Worm (Caenorhabditis elegans): ENCODE measurements around the gene maph-1.3.
"Not testable (repeated sequence)": the region's sequence is repeated elsewhere in the genome, so short reads cannot be mapped to it uniquely, and the experiment has no call there.

The maph-1.3 gene

ce11 chrIII:3840279-3840678 is 4.4 kb upstream of the maph-1.3 start, which contains the start of gene C36A4.11:
TSS of gene C36A4.11 (plus strand) at chrIII:3840579.
- not testable (repeated sequence) for TF ChIP-seq ama-1 (optimal IDR thresholded peaks at IDR 0.05); ets-7 (tag; optimal IDR thresholded peaks at IDR 0.05); tbx-37 (GFP tag; conservative IDR thresholded peaks at IDR 0.05)

- TF ChIP-seq tbx-11 (GFP tag; IDR thresholded peaks at IDR 0.05); hmbx-1 (tag; optimal IDR thresholded peaks at IDR 0.05); scrt-1 (GFP tag; IDR thresholded peaks at IDR 0.05): not testable (repeated sequence)
These were observed 1.2 kb upstream of the maph-1.3 start, which contains the start of gene C36A4.4 for ce11 chrIII:3843514-3843913. TSS of gene C36A4.4 (minus strand) at chrIII:3843614.

- TF ChIP-seq flt-1 (GFP tag; IDR thresholded peaks at IDR 0.05); tra-4 (tag; optimal IDR thresholded peaks at IDR 0.05); tbx-37 (GFP tag; conservative IDR thresholded peaks at IDR 0.05): not testable (repeated sequence)
These were observed 7.4 kb downstream of the maph-1.3 start, which contains the start of gene cyp-25A4 for ce11 chrIII:3852030-3852579. TSS of gene cyp-25A4 (minus strand) at chrIII:3852080.

ce11 chrIII:3854868-3855267 is 10.2 kb downstream of the maph-1.3 start:
- 0 out of 2 replicates have a peak, but pooled peaks have one; percentile 47 for TF ChIP-seq scrt-1 (GFP tag; IDR thresholded peaks at IDR 0.05)
- peak; percentile 63 for TF ChIP-seq tbx-37 (GFP tag; conservative IDR thresholded peaks at IDR 0.05)

ce11 chrIII:3862918-3863385 is 18.3 kb downstream of the maph-1.3 start, which contains the start of gene brc-1:
TSS of gene brc-1 (minus strand) at chrIII:3862968.
- TF ChIP-seq tra-4 (tag; optimal IDR thresholded peaks at IDR 0.05) (no peak), B0310.2 (tag; optimal IDR thresholded peaks at IDR 0.05) (peak; percentile 31), flt-1 (GFP tag; IDR thresholded peaks at IDR 0.05) (peak; percentile 32; the same call in 1 of the 2 replicates), aly-1 (tag; optimal IDR thresholded peaks at IDR 0.05) (no peak), scrt-1 (GFP tag; IDR thresholded peaks at IDR 0.05) (no peak), ceh-13 (GFP tag; optimal IDR thresholded peaks at IDR 0.05) (no peak), F13C5.2 (tag; optimal IDR thresholded peaks at IDR 0.05) (peak; percentile 84), pes-1 (GFP tag; IDR thresholded peaks at IDR 0.05) (0 out of 2 replicates have a peak, but pooled peaks have one; percentile 31), hmbx-1 (tag; optimal IDR thresholded peaks at IDR 0.05) (no peak), hnd-1 (tag; optimal IDR thresholded peaks at IDR 0.05) (no peak), ama-1 (optimal IDR thresholded peaks at IDR 0.05) (no peak), ets-7 (tag; optimal IDR thresholded peaks at IDR 0.05) (no peak), sea-1 (GFP tag; conservative IDR thresholded peaks at IDR 0.05) (peak; percentile 48; the same call in 1 of the 2 replicates), hmg-4 (GFP tag; optimal IDR thresholded peaks at IDR 0.05) (peak; percentile 53)

- TF ChIP-seq ets-7 (tag; optimal IDR thresholded peaks at IDR 0.05), result no peak
These were observed 19.3 kb downstream of the maph-1.3 start, which contains the start of gene acs-19 for ce11 chrIII:3863814-3864507. TSS of gene acs-19 (plus strand) at chrIII:3864489.

- no peak for TF ChIP-seq ama-1 (optimal IDR thresholded peaks at IDR 0.05)
- TF ChIP-seq flt-1 (GFP tag; IDR thresholded peaks at IDR 0.05), result peak; percentile 95
- peak; percentile 100 for TF ChIP-seq F13C5.2 (tag; optimal IDR thresholded peaks at IDR 0.05)
- peak; percentile 91 for TF ChIP-seq ceh-36 (tag; optimal IDR thresholded peaks at IDR 0.05)
- TF ChIP-seq ceh-13 (GFP tag; optimal IDR thresholded peaks at IDR 0.05), result peak; percentile 85
- TF ChIP-seq hmg-4 (GFP tag; optimal IDR thresholded peaks at IDR 0.05), result peak; percentile 98
- TF ChIP-seq pes-1 (GFP tag; IDR thresholded peaks at IDR 0.05), result peak; percentile 93
- peak; percentile 96 for TF ChIP-seq tra-4 (tag; optimal IDR thresholded peaks at IDR 0.05)
- TF ChIP-seq tbx-37 (GFP tag; conservative IDR thresholded peaks at IDR 0.05), result peak; percentile 91
- peak; percentile 94 for TF ChIP-seq B0310.2 (tag; optimal IDR thresholded peaks at IDR 0.05)
- peak; percentile 85 for TF ChIP-seq tbx-11 (GFP tag; IDR thresholded peaks at IDR 0.05)
- TF ChIP-seq aly-1 (tag; optimal IDR thresholded peaks at IDR 0.05), result peak; percentile 68
- TF ChIP-seq ets-7 (tag; optimal IDR thresholded peaks at IDR 0.05), result peak; percentile 89
- peak; percentile 90 for TF ChIP-seq scrt-1 (GFP tag; IDR thresholded peaks at IDR 0.05)
- TF ChIP-seq sea-1 (GFP tag; conservative IDR thresholded peaks at IDR 0.05), result peak; percentile 99
- TF ChIP-seq hnd-1 (tag; optimal IDR thresholded peaks at IDR 0.05), result peak; percentile 80
- peak; percentile 90 for TF ChIP-seq hmbx-1 (tag; optimal IDR thresholded peaks at IDR 0.05)
These were observed 22.7 kb downstream of the maph-1.3 start, which contains the start of gene rpl-3 for ce11 chrIII:3867378-3867904. TSS of gene rpl-3 (plus strand) at chrIII:3867854.
